Fruit fly (Drosophila melanogaster): ENCODE data around the gene CG9590.

DNA sequence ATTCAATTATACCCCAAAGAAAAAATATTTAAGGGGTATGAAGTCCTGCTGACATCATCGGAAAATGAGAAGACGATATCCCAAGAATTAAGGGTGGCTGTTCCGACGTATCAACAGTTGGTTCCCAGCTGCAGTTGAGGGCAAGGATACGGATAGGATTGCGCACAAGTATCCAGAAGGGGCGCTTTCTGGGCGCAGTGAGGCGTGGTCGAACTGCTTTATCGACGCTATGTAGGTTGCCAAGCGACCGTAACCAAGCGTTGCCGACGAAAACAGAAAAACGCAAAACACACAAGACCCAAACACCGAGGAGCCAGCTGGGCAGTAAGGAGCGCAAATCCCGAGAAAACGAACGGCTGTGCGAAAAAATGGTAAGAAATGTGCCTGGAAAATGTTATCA is 12.4 kb upstream of the CG9590 start, which contains the start of gene Ttc26:
- TF ChIP-seq insv (optimal IDR thresholded peaks at IDR 0.05) (no peak), h (optimal IDR thresholded peaks at IDR 0.05) (no peak), psq (optimal IDR thresholded peaks at IDR 0.05) (no peak)
